Worm (Caenorhabditis elegans) whole organism, L2 larva: ENCODE results near the gene sqt-2.

Source experiments
- C34F6.9 ChIP-seq: fragments of 150-350 bp; optimal IDR thresholded peaks from 2 replicates; lab custom pipeline; 2014; ENCODE audit warnings: missing biosample characterization, missing genetic modification characterization
- F13H6.1 ChIP-seq: sonication (generic microtip); optimal IDR thresholded peaks from 2 replicates; lab custom pipeline; 2016; ENCODE audit warnings: missing genetic modification characterization, missing compliant biosample characterization
- R02D3.7 ChIP-seq: fragments of 150-350 bp; optimal IDR thresholded peaks from 2 replicates; lab custom pipeline; 2014; ENCODE audit warnings: missing biosample characterization, missing genetic modification characterization
- Y55F3AM.14 ChIP-seq: fragments of 200-800 bp; sonication (Bioruptor generic); optimal IDR thresholded peaks from 2 replicates; lab custom pipeline; 2018; ENCODE audit warnings: mild to moderate bottlenecking, missing genetic modification characterization, missing compliant biosample characterization
- ZK546.5 ChIP-seq: sonication (generic microtip); optimal IDR thresholded peaks from 2 replicates; lab custom pipeline; 2017; ENCODE audit warnings: missing biosample characterization, missing genetic modification characterization
- blmp-1 ChIP-seq: sonication (generic microtip); optimal IDR thresholded peaks from 2 replicates; lab custom pipeline; 2017; ENCODE audit warnings: missing genetic modification characterization, mild to moderate bottlenecking, missing compliant biosample characterization, antibody characterized with exemption, moderate library complexity; ENCODE audit not compliant: insufficient read depth
- ceh-16 ChIP-seq: fragments of 150-350 bp; optimal IDR thresholded peaks from 2 replicates; lab custom pipeline; 2014; ENCODE audit warnings: missing biosample characterization, missing genetic modification characterization
- crh-2 ChIP-seq: sonication (generic microtip); optimal IDR thresholded peaks from 2 replicates; lab custom pipeline; 2017; ENCODE audit warnings: missing biosample characterization, missing genetic modification characterization
- egl-27 ChIP-seq: sonication (generic microtip); optimal IDR thresholded peaks from 3 replicates; lab custom pipeline; 2017; ENCODE audit warnings: missing biosample characterization, missing genetic modification reagents, missing genetic modification characterization
- fos-1 ChIP-seq: fragments of 150-350 bp; optimal IDR thresholded peaks from 2 replicates; lab custom pipeline; 2014; ENCODE audit warnings: missing biosample characterization, missing genetic modification characterization
- gmeb-1 ChIP-seq: fragments of 150-350 bp; optimal IDR thresholded peaks from 2 replicates; lab custom pipeline; 2014; ENCODE audit warnings: missing biosample characterization, missing genetic modification characterization
- lin-11 ChIP-seq: fragments of 150-350 bp; sonication (generic microtip); optimal IDR thresholded peaks from 2 replicates; lab custom pipeline; 2014; ENCODE audit warnings: missing biosample characterization, missing genetic modification characterization, inconsistent platforms, mixed read lengths
- lin-13 ChIP-seq: fragments of 150-350 bp; optimal IDR thresholded peaks from 2 replicates; lab custom pipeline; 2014; ENCODE audit warnings: missing biosample characterization, missing genetic modification reagents, missing genetic modification characterization
- lin-39 ChIP-seq: fragments of 150-350 bp; optimal IDR thresholded peaks from 2 replicates; lab custom pipeline; 2014; ENCODE audit warnings: missing biosample characterization, missing genetic modification reagents, missing genetic modification characterization
- mab-5 ChIP-seq: fragments of 150-350 bp; optimal IDR thresholded peaks from 2 replicates; lab custom pipeline; 2014; ENCODE audit warnings: missing biosample characterization, missing genetic modification characterization
- nhr-10 ChIP-seq: sonication (generic microtip); optimal IDR thresholded peaks from 2 replicates; lab custom pipeline; 2017; ENCODE audit warnings: missing biosample characterization, missing genetic modification characterization
- nhr-11 ChIP-seq: fragments of 150-350 bp; optimal IDR thresholded peaks from 2 replicates; lab custom pipeline; 2014; ENCODE audit warnings: missing biosample characterization, missing genetic modification characterization
- nhr-12 ChIP-seq: fragments of 150-350 bp; optimal IDR thresholded peaks from 2 replicates; lab custom pipeline; 2014; ENCODE audit warnings: missing biosample characterization, missing genetic modification characterization
- nhr-129 ChIP-seq: fragments of 150-350 bp; optimal IDR thresholded peaks from 2 replicates; lab custom pipeline; 2014; ENCODE audit warnings: missing biosample characterization, missing genetic modification characterization
- nhr-21 ChIP-seq: fragments of 150-350 bp; optimal IDR thresholded peaks from 2 replicates; lab custom pipeline; 2014; ENCODE audit warnings: missing biosample characterization, missing genetic modification characterization
- nhr-23 ChIP-seq: fragments of 150-350 bp; optimal IDR thresholded peaks from 2 replicates; lab custom pipeline; 2014; ENCODE audit warnings: missing biosample characterization, missing genetic modification reagents, missing genetic modification characterization
- nhr-25 ChIP-seq: fragments of 150-350 bp; sonication (generic microtip); optimal IDR thresholded peaks from 3 replicates; lab custom pipeline; 2014; ENCODE audit warnings: missing biosample characterization, missing genetic modification characterization
- nhr-6 ChIP-seq: fragments of 150-350 bp; optimal IDR thresholded peaks from 2 replicates; lab custom pipeline; 2014; ENCODE audit warnings: missing biosample characterization, missing genetic modification characterization
- peb-1 ChIP-seq: fragments of 150-350 bp; optimal IDR thresholded peaks from 2 replicates; lab custom pipeline; 2014; ENCODE audit warnings: missing biosample characterization, missing genetic modification characterization
- sem-4 ChIP-seq: fragments of 150-350 bp; optimal IDR thresholded peaks from 2 replicates; lab custom pipeline; 2014; ENCODE audit warnings: missing biosample characterization, missing genetic modification reagents, missing genetic modification characterization
- skn-1 ChIP-seq: sonication (generic microtip); optimal IDR thresholded peaks from 2 replicates; lab custom pipeline; 2017; ENCODE audit warnings: missing biosample characterization, missing genetic modification characterization
- sma-9 ChIP-seq, 2 experiments: fragments of 150-350 bp in 1 of 2; sonication (generic microtip) in 1 of 2; optimal IDR thresholded peaks; 2 replicates each; lab custom pipeline; 2014 to 2016; ENCODE audit warnings: missing genetic modification characterization in 2 of 2, mild to moderate bottlenecking in 1 of 2, missing biosample characterization in 1 of 2, missing compliant biosample characterization in 1 of 2, missing genetic modification reagents in 1 of 2, moderate library complexity in 1 of 2
- unc-39 ChIP-seq: fragments of 150-350 bp; optimal IDR thresholded peaks from 2 replicates; lab custom pipeline; 2014; ENCODE audit warnings: missing biosample characterization, missing genetic modification characterization
- unc-55 ChIP-seq: fragments of 150-350 bp; sonication (generic microtip); optimal IDR thresholded peaks from 3 replicates; lab custom pipeline; 2014; ENCODE audit warnings: missing biosample characterization, missing genetic modification reagents, missing genetic modification characterization
- unc-62 ChIP-seq: fragments of 150-350 bp; optimal IDR thresholded peaks from 2 replicates; lab custom pipeline; 2014; ENCODE audit warnings: missing biosample characterization, missing genetic modification reagents, missing genetic modification characterization
- zag-1 ChIP-seq: fragments of 150-350 bp; optimal IDR thresholded peaks from 2 replicates; lab custom pipeline; 2014; ENCODE audit warnings: missing biosample characterization, missing genetic modification characterization
- ztf-11 ChIP-seq: sonication (generic microtip); optimal IDR thresholded peaks from 2 replicates; lab custom pipeline; 2017; ENCODE audit warnings: missing biosample characterization, missing genetic modification characterization
- ztf-4 ChIP-seq: fragments of 150-350 bp; optimal IDR thresholded peaks from 2 replicates; lab custom pipeline; 2014; ENCODE audit warnings: missing biosample characterization, missing genetic modification characterization

Gene sqt-2

ce11 chrII:44740-45139, 21.6 kb downstream of the sqt-2 start, which contains the start of gene rpoa-49:
Gene rpoa-49 (plus strand): TSS chrII:45040.
- TF ChIP-seq sem-4 (tag; lab: Kevin White, UChicago) (no peak), egl-27 (tag; lab: Kevin White, UChicago) (no peak), ztf-11 (tag; lab: Kevin White, UChicago) (no peak), nhr-25 (tag; lab: Kevin White, UChicago) (no peak), ztf-4 (tag; lab: Kevin White, UChicago) (no peak), ceh-16 (tag; lab: Kevin White, UChicago) (no peak), R02D3.7 (tag; lab: Kevin White, UChicago) (no peak), nhr-21 (tag; lab: Kevin White, UChicago) (no peak), F13H6.1 (no peak), blmp-1 (tag; lab: Kevin White, UChicago) (no peak), Y55F3AM.14 (GFP tag; lab: Kevin White, UChicago) (no peak), lin-13 (GFP tag; lab: Kevin White, UChicago) (no peak), skn-1 (tag; lab: Kevin White, UChicago) (no peak), zag-1 (tag; lab: Kevin White, UChicago) (no peak), nhr-10 (tag; lab: Kevin White, UChicago) (no peak), C34F6.9 (tag; lab: Kevin White, UChicago) (no peak), mab-5 (tag; lab: Kevin White, UChicago) (no peak), nhr-6 (tag; lab: Kevin White, UChicago) (no peak)

DNA sequence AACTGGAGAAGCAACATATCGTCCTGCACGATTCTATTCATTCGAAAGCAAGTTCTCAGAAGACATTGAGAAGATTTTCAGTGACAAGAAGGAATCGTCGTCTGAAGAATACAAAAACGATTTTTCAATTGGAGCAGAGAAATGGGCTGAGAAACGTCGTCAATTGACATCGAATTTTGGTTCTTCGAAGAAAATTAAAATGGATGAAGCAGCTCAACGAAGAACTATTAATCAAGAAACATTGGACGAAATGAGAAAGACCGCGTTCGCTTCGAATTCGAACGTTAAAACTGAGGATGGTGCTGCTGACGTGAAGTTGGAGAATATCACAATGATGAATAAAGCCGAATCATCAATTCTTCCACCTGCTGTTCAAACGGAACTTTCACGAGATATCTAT, 23.0 kb downstream of the sqt-2 start, which contains the start of gene rpt-4:
Gene rpt-4 (minus strand): TSS at position 101 of the 400 bp plus-strand sequence.
- TF ChIP-seq nhr-129 (tag; lab: Kevin White, UChicago) (no peak), lin-39 (tag; lab: Kevin White, UChicago) (no peak), unc-55 (GFP tag; lab: Kevin White, UChicago) (no peak), nhr-12 (no peak)
- TF ChIP-seq, all 48 proteins: peak for 0

- no peak for TF ChIP-seq skn-1 (tag; lab: Kevin White, UChicago)
- TF ChIP-seq Y55F3AM.14 (GFP tag; lab: Kevin White, UChicago) = no peak
- no peak for TF ChIP-seq R02D3.7 (tag; lab: Kevin White, UChicago)
- TF ChIP-seq nhr-12 = no peak
- no peak for TF ChIP-seq peb-1 (tag; lab: Kevin White, UChicago)
These were observed 24.2 kb downstream of the sqt-2 start, which contains the start of gene C23H3.5 for ce11 chrII:47280-47679. Gene C23H3.5 (plus strand): TSS chrII:47580.

ce11 chrII:50862-51261, 27.7 kb downstream of the sqt-2 start:
- TF ChIP-seq sem-4 (tag; lab: Kevin White, UChicago) (no peak), crh-2 (peak; percentile 11), nhr-21 (tag; lab: Kevin White, UChicago) (no peak), lin-13 (GFP tag; lab: Kevin White, UChicago) (peak; percentile 10), C34F6.9 (tag; lab: Kevin White, UChicago) (no peak), fos-1 (tag; lab: Kevin White, UChicago) (peak; percentile 74)

DNA sequence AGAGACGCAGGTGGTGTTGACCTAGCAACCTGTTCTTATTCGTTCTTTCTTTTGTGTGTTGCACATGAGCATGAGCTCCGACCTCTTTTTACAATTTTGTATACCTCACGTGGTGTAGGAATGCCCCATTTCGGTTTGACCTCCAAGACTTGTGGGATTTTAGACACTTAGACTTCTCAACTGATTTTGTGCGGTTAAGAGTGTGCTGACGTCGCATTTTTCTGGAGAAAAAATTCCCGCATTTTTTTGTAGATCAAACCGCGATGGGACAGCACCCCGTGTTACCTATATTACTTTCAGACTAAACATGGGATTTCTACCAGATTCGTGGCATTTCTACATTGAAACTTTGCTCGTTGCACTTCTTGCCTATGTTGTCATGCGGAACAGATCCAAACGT, 28.2 kb downstream of the sqt-2 start, which contains the start of gene sptl-1:
Gene sptl-1 (plus strand): TSS at position 301 of the 400 bp plus-strand sequence.
- TF ChIP-seq unc-39 (no peak), nhr-11 (tag; lab: Kevin White, UChicago) (no peak), unc-55 (GFP tag; lab: Kevin White, UChicago) (no peak), unc-62 (no peak), nhr-12 (no peak), lin-11 (tag; lab: Kevin White, UChicago) (no peak), F13H6.1 (no peak)

DNA sequence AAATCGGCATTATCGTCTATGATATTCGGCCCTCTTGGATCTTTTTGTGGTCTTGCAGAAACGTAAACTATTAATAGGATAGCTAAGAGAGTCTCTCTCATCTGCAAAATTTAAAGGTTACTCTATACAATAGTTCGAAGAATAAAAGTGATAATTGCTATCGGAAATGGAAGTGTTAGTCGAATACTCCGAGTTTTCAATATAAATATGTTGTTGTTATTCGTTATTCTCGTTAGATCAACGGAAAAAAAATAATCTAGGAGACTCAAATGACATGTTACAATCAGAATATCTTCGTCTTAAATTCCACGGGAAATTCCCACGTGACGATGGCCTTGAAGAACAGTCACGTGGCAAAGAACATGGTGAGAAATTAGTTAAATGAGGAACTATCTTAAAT, 32.1 kb downstream of the sqt-2 start, which contains the start of gene tre-5:
Gene tre-5 (minus strand): TSS at position 101 of the 400 bp plus-strand sequence.
- no peak for TF ChIP-seq R02D3.7 (tag; lab: Kevin White, UChicago)
- no peak for TF ChIP-seq blmp-1 (tag; lab: Kevin White, UChicago)
- TF ChIP-seq, all 48 proteins: peak for 0

DNA sequence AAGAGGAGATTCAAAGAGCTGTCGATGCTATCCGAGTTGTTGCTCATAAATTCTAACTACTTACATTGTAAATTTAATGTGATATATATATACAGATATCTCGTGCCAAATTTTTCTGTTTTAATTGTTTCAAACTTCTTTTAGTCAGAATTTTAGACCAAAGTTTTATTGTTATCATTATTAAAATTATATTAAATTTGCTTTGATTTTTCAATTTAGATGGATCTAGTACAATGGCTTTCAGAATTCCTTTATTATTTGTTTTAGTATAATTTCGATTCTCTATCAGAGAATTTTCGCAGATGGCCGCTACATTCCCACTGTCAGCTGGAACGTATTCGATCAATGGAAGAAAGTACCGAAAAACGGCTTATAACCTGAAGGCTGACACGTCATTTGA, 34.2 kb downstream of the sqt-2 start, which contains the start of gene ascc-1:
Gene ascc-1 (plus strand): TSS at position 301 of the 400 bp plus-strand sequence.
- TF ChIP-seq ZK546.5 (tag; lab: Kevin White, UChicago) (no peak), C34F6.9 (tag; lab: Kevin White, UChicago) (no peak), unc-39 (no peak), mab-5 (tag; lab: Kevin White, UChicago) (no peak), nhr-129 (tag; lab: Kevin White, UChicago) (no peak), nhr-25 (tag; lab: Kevin White, UChicago) (no peak), blmp-1 (tag; lab: Kevin White, UChicago) (no peak), gmeb-1 (no peak), sma-9 (GFP tag; optimal IDR thresholded peaks at IDR 0.05; lab: Kevin White, UChicago) (no peak), sma-9 (tag; optimal IDR thresholded peaks at IDR 0.05; lab: Kevin White, UChicago) (no peak), F13H6.1 (no peak), skn-1 (tag; lab: Kevin White, UChicago) (no peak), nhr-11 (tag; lab: Kevin White, UChicago) (no peak), peb-1 (tag; lab: Kevin White, UChicago) (no peak), nhr-23 (tag; lab: Kevin White, UChicago) (no peak), lin-11 (tag; lab: Kevin White, UChicago) (no peak)
